Fruit fly (Drosophila melanogaster) whole organism, embryonic: ENCODE results near the gene PGAP1.
A peak's percentile ranks its signal among the peaks of the same experiment; 100 is the strongest.

Source experiments
- Aef1 ChIP-seq: fragments of 200-800 bp; sonication (Bioruptor generic); IDR thresholded peaks from 3 replicates; pipeline ENCODE4 v1.3.6; 2022; ENCODE audit warnings: missing biosample characterization, missing genetic modification characterization
- CG11247 ChIP-seq: fragments of 200-800 bp; sonication (Bioruptor generic); IDR thresholded peaks from 2 replicates; pipeline ENCODE4 v1.3.6; 2022; ENCODE audit warnings: missing biosample characterization, missing genetic modification characterization
- CG16815 ChIP-seq: fragments of 200-800 bp; sonication (Bioruptor generic); optimal IDR thresholded peaks from 3 replicates; lab custom pipeline; 2017; ENCODE audit warnings: missing biosample characterization, mild to moderate bottlenecking, missing genetic modification characterization
- CG17359 ChIP-seq: fragments of 200-800 bp; sonication (Bioruptor generic); optimal IDR thresholded peaks from 3 replicates; lab custom pipeline; 2018; ENCODE audit warnings: missing biosample characterization, mild to moderate bottlenecking, missing genetic modification characterization, moderate library complexity
- CG33557 ChIP-seq: fragments of 200-800 bp; sonication (Bioruptor generic); optimal IDR thresholded peaks from 2 replicates; lab custom pipeline; 2019; ENCODE audit warnings: missing biosample characterization, mild to moderate bottlenecking, missing genetic modification characterization, moderate library complexity
- CG3847 ChIP-seq: fragments of 200-800 bp; sonication (Bioruptor generic); IDR thresholded peaks from 2 replicates; pipeline ENCODE4 v1.3.6; 2022; ENCODE audit warnings: missing biosample characterization, missing genetic modification characterization
- CG4404 ChIP-seq: fragments of 200-800 bp; sonication (Bioruptor generic); IDR thresholded peaks from 2 replicates; pipeline ENCODE4 v1.3.6; 2022; ENCODE audit warnings: missing biosample characterization, missing genetic modification characterization
- CG4707 ChIP-seq: fragments of 200-800 bp; sonication (Bioruptor generic); optimal IDR thresholded peaks from 2 replicates; lab custom pipeline; 2018; ENCODE audit warnings: missing biosample characterization, mild to moderate bottlenecking, missing genetic modification characterization, moderate library complexity
- CG6272 ChIP-seq: fragments of 200-800 bp; sonication (Bioruptor generic); IDR thresholded peaks from 2 replicates; pipeline ENCODE4 v1.3.6; 2022; ENCODE audit warnings: missing biosample characterization, missing genetic modification characterization
- CG6765 ChIP-seq: fragments of 200-800 bp; sonication (Bioruptor generic); optimal IDR thresholded peaks from 3 replicates; lab custom pipeline; 2017; ENCODE audit warnings: missing biosample characterization, mild to moderate bottlenecking, missing genetic modification characterization
- CG6813 ChIP-seq: fragments of 200-800 bp; sonication (Bioruptor generic); optimal IDR thresholded peaks from 2 replicates; lab custom pipeline; 2017; ENCODE audit warnings: missing biosample characterization, missing genetic modification characterization, mild to moderate bottlenecking, moderate library complexity, missing genetic modification reagents
- CG6854 ChIP-seq: fragments of 200-800 bp; sonication (Bioruptor generic); optimal IDR thresholded peaks from 3 replicates; lab custom pipeline; 2017; ENCODE audit warnings: missing biosample characterization, mild to moderate bottlenecking, missing genetic modification characterization
- CG8765 ChIP-seq: fragments of 200-800 bp; sonication (Bioruptor generic); IDR thresholded peaks from 2 replicates; pipeline ENCODE4 v1.3.6; 2022; ENCODE audit warnings: missing biosample characterization, missing genetic modification characterization
- CG8944 ChIP-seq: fragments of 200-800 bp; sonication (Bioruptor generic); optimal IDR thresholded peaks from 3 replicates; lab custom pipeline; 2016; ENCODE audit warnings: missing biosample characterization, missing genetic modification characterization
- CHES-1-like ChIP-seq: fragments of 200-800 bp; sonication (Bioruptor generic); optimal IDR thresholded peaks from 2 replicates; lab custom pipeline; 2016; ENCODE audit warnings: missing biosample characterization, missing genetic modification characterization
- Dad ChIP-seq: fragments of 200-800 bp; sonication (Bioruptor generic); optimal IDR thresholded peaks from 3 replicates; lab custom pipeline; 2016; ENCODE audit warnings: missing biosample characterization, missing genetic modification characterization
- Dip2 ChIP-seq: fragments of 200-800 bp; sonication (Bioruptor generic); IDR thresholded peaks from 2 replicates; pipeline ENCODE4 v1.3.6; 2022; ENCODE audit warnings: missing biosample characterization, missing genetic modification characterization
- E2f2 ChIP-seq: fragments of 200-800 bp; sonication (Bioruptor generic); IDR thresholded peaks from 2 replicates; pipeline ENCODE4 v1.3.6; 2022; ENCODE audit warnings: missing biosample characterization, missing genetic modification characterization
- GATAe ChIP-seq: fragments of 200-800 bp; sonication (Bioruptor generic); conservative IDR thresholded peaks from 2 replicates; pipeline ENCODE4 v1.3.6; 2022; ENCODE audit warnings: missing biosample characterization, missing genetic modification characterization
- Gug ChIP-seq: fragments of 200-800 bp; sonication (Bioruptor generic); IDR thresholded peaks from 4 replicates; pipeline ENCODE4 v1.3.6; 2022; ENCODE audit warnings: missing biosample characterization, missing genetic modification characterization
- H2.0 ChIP-seq: fragments of 200-800 bp; sonication (Bioruptor generic); IDR thresholded peaks from 2 replicates; pipeline ENCODE4 v1.3.6; 2022; ENCODE audit warnings: missing biosample characterization, missing genetic modification characterization
- Hey ChIP-seq: fragments of 200-800 bp; sonication (Bioruptor generic); optimal IDR thresholded peaks from 3 replicates; lab custom pipeline; 2018; ENCODE audit warnings: missing biosample characterization, mild to moderate bottlenecking, missing genetic modification characterization
- Hr51 ChIP-seq, 2 experiments: fragments of 200-800 bp; sonication (Bioruptor generic); optimal IDR thresholded peaks; 2 replicates in 1 of 2; 3 replicates in 1 of 2; lab custom pipeline; 2016 to 2018; ENCODE audit warnings: missing biosample characterization in 2 of 2, missing genetic modification characterization in 2 of 2, mild to moderate bottlenecking in 1 of 2, moderate library complexity in 1 of 2
- MTF-1 ChIP-seq: fragments of 200-800 bp; sonication (Bioruptor generic); optimal IDR thresholded peaks from 2 replicates; lab custom pipeline; 2018; ENCODE audit warnings: missing biosample characterization, mild to moderate bottlenecking, missing genetic modification characterization, borderline replicate concordance
- Max ChIP-seq: fragments of 200-800 bp; sonication (Bioruptor generic); optimal IDR thresholded peaks from 2 replicates; lab custom pipeline; 2016; ENCODE audit warnings: missing biosample characterization, mild to moderate bottlenecking, missing genetic modification characterization
- Mes4 ChIP-seq: fragments of 200-800 bp; sonication (Bioruptor generic); optimal IDR thresholded peaks from 2 replicates; lab custom pipeline; 2016; ENCODE audit warnings: missing biosample characterization, missing genetic modification characterization
- Pdp1 ChIP-seq, 2 experiments: fragments of 200-800 bp; sonication (Bioruptor generic); optimal IDR thresholded peaks; 3 replicates each; lab custom pipeline; 2016; ENCODE audit warnings: missing biosample characterization in 2 of 2, missing genetic modification characterization in 2 of 2, mild to moderate bottlenecking in 1 of 2, moderate library complexity in 1 of 2
- Ptx1 ChIP-seq: fragments of 200-800 bp; sonication (Bioruptor generic); IDR thresholded peaks from 2 replicates; pipeline ENCODE4 v1.3.6; 2022; ENCODE audit warnings: missing biosample characterization, missing genetic modification characterization
- Taf1 ChIP-seq: fragments of 200-800 bp; sonication (Bioruptor generic); IDR thresholded peaks from 2 replicates; pipeline ENCODE4 v1.3.6; 2022; ENCODE audit warnings: missing biosample characterization, missing genetic modification characterization
- Usf ChIP-seq: fragments of 200-800 bp; sonication (Bioruptor generic); optimal IDR thresholded peaks from 2 replicates; lab custom pipeline; 2017; ENCODE audit warnings: missing genotype, missing biosample characterization, missing genetic modification characterization
- Vsx1 ChIP-seq: fragments of 200-800 bp; sonication (Bioruptor generic); optimal IDR thresholded peaks from 2 replicates; lab custom pipeline; 2017; ENCODE audit warnings: missing biosample characterization, mild to moderate bottlenecking, missing genetic modification characterization, missing genetic modification reagents
- bab2 ChIP-seq: fragments of 200-800 bp; sonication (Bioruptor generic); optimal IDR thresholded peaks from 2 replicates; lab custom pipeline; 2016; ENCODE audit warnings: missing biosample characterization, missing genetic modification characterization
- bowl ChIP-seq: fragments of 200-800 bp; sonication (Bioruptor generic); IDR thresholded peaks from 2 replicates; pipeline ENCODE4 v1.3.6; 2022; ENCODE audit warnings: missing biosample characterization, missing genetic modification characterization
- disco-r ChIP-seq: fragments of 200-800 bp; sonication (Bioruptor generic); optimal IDR thresholded peaks from 2 replicates; lab custom pipeline; 2016; ENCODE audit warnings: missing biosample characterization, missing genetic modification characterization
- grau ChIP-seq: fragments of 200-800 bp; optimal IDR thresholded peaks from 3 replicates; lab custom pipeline; 2019; ENCODE audit warnings: missing biosample characterization, mild to moderate bottlenecking, missing genetic modification characterization, moderate library complexity
- grn ChIP-seq: fragments of 200-800 bp; sonication (Bioruptor generic); optimal IDR thresholded peaks from 3 replicates; lab custom pipeline; 2017; ENCODE audit warnings: missing biosample characterization, missing genetic modification characterization
- gt ChIP-seq: fragments of 200-800 bp; sonication (Bioruptor generic); IDR thresholded peaks from 2 replicates; pipeline ENCODE4 v1.3.6; 2022; ENCODE audit warnings: missing biosample characterization, missing genetic modification characterization
- h ChIP-seq: fragments of >200 bp; optimal IDR thresholded peaks from 2 replicates; lab custom pipeline; 2017
- ham ChIP-seq: fragments of 200-800 bp; sonication (Bioruptor generic); IDR thresholded peaks from 2 replicates; pipeline ENCODE4 v1.3.6; 2022; ENCODE audit warnings: missing biosample characterization, missing genetic modification characterization
- hbn ChIP-seq: fragments of 200-800 bp; sonication (Bioruptor generic); IDR thresholded peaks from 2 replicates; pipeline ENCODE4 v1.3.6; 2022; ENCODE audit warnings: missing biosample characterization, missing genetic modification characterization; ENCODE audit not compliant: partially characterized antibody
- luna ChIP-seq: fragments of 200-800 bp; sonication (Bioruptor generic); optimal IDR thresholded peaks from 2 replicates; lab custom pipeline; 2016; ENCODE audit warnings: missing biosample characterization, missing genetic modification characterization
- mam ChIP-seq: fragments of 200-800 bp; sonication (Bioruptor generic); optimal IDR thresholded peaks from 3 replicates; lab custom pipeline; 2016; ENCODE audit warnings: missing biosample characterization, missing genetic modification characterization
- nau ChIP-seq: fragments of 200-800 bp; sonication (Bioruptor generic); optimal IDR thresholded peaks from 3 replicates; lab custom pipeline; 2017; ENCODE audit warnings: missing biosample characterization, mild to moderate bottlenecking, missing genetic modification characterization, missing genetic modification reagents
- onecut ChIP-seq: fragments of 200-800 bp; sonication (Bioruptor generic); IDR thresholded peaks from 2 replicates; pipeline ENCODE4 v1.3.6; 2022; ENCODE audit warnings: missing biosample characterization, missing genetic modification characterization
- pho ChIP-seq: fragments of 200-800 bp; sonication (Bioruptor generic); optimal IDR thresholded peaks from 2 replicates; lab custom pipeline; 2016; ENCODE audit warnings: missing biosample characterization, missing genetic modification characterization
- sd ChIP-seq: fragments of 200-800 bp; sonication (Bioruptor generic); optimal IDR thresholded peaks from 3 replicates; lab custom pipeline; 2018; ENCODE audit warnings: missing biosample characterization, mild to moderate bottlenecking, missing genetic modification characterization, moderate library complexity
- sim ChIP-seq: fragments of 200-800 bp; sonication (Bioruptor generic); IDR thresholded peaks from 2 replicates; pipeline ENCODE4 v1.3.6; 2022; ENCODE audit warnings: missing biosample characterization, missing genetic modification characterization
- sima ChIP-seq: fragments of 200-800 bp; sonication (Bioruptor generic); optimal IDR thresholded peaks from 2 replicates; lab custom pipeline; 2016; ENCODE audit warnings: missing biosample characterization, missing genetic modification characterization
- sisA ChIP-seq: fragments of 200-800 bp; sonication (Bioruptor generic); IDR thresholded peaks from 2 replicates; pipeline ENCODE4 v1.3.6; 2022; ENCODE audit warnings: missing biosample characterization, missing genetic modification characterization
- tx ChIP-seq: fragments of 200-800 bp; sonication (Bioruptor generic); optimal IDR thresholded peaks from 2 replicates; lab custom pipeline; 2016; ENCODE audit warnings: missing biosample characterization, missing genetic modification characterization
- vvl ChIP-seq: fragments of 200-800 bp; sonication (Bioruptor generic); IDR thresholded peaks from 2 replicates; pipeline ENCODE4 v1.3.6; 2022; ENCODE audit warnings: missing biosample characterization, missing genetic modification characterization
- wdn ChIP-seq: fragments of 200-800 bp; sonication (Bioruptor generic); IDR thresholded peaks from 2 replicates; pipeline ENCODE4 v1.3.6; 2022; ENCODE audit warnings: missing biosample characterization, missing genetic modification characterization

PGAP1 gene

dm6 chrX:5639083-5639482 is 50.2 kb downstream of the PGAP1 start (continued):
- TF ChIP-seq Mes4 (GFP tag; lab: Kevin White, UChicago) (peak; percentile 13), CG17359 (peak; percentile 61), Usf (GFP tag; lab: Kevin White, UChicago) (peak; percentile 24), Dip2 (GFP tag; lab: Robert Waterston, UW) (no peak), CG33557 (GFP tag; lab: Kevin White, UChicago) (peak; percentile 32), sim (GFP tag; lab: Robert Waterston, UW) (0 out of 2 replicates have a peak, but pooled peaks have one; percentile 38), MTF-1 (no peak), CG4707 (GFP tag; lab: Kevin White, UChicago) (no peak), Hr51 (GFP tag; optimal IDR thresholded peaks at IDR 0.05; lab: Kevin White, UChicago) (peak; percentile 6 to 44), Max (GFP tag; lab: Kevin White, UChicago) (no peak), bowl (no peak), H2.0 (peak; percentile 36; the same call in 1 of the 2 replicates), CG4404 (GFP tag; lab: Robert Waterston, UW) (no peak; the same call in 1 of the 2 replicates), E2f2 (GFP tag; lab: Robert Waterston, UW) (no peak; the same call in 1 of the 2 replicates), h (no peak), hbn (GFP tag; lab: Robert Waterston, UW) (no peak), CG6765 (GFP tag; lab: Kevin White, UChicago) (no peak), Hey (tag; lab: Kevin White, UChicago) (no peak), grau (tag; lab: Kevin White, UChicago) (peak; percentile 40), bab2 (GFP tag; lab: Kevin White, UChicago) (no peak), wdn (no peak), sima (GFP tag; lab: Kevin White, UChicago) (no peak), CG3847 (GFP tag; lab: Robert Waterston, UW) (0 out of 2 replicates have a peak, but pooled peaks have one; percentile 15), CG8765 (GFP tag; lab: Robert Waterston, UW) (peak; percentile 66), CG11247 (GFP tag; lab: Robert Waterston, UW) (no peak), CG8944 (GFP tag; lab: Kevin White, UChicago) (peak; percentile 26), CG6813 (GFP tag; lab: Kevin White, UChicago) (peak; percentile 58), Pdp1 (GFP tag; optimal IDR thresholded peaks at IDR 0.05; lab: Kevin White, UChicago) (peak; percentile 26 to 32), Taf1 (GFP tag; lab: Robert Waterston, UW) (no peak), vvl (GFP tag; lab: Robert Waterston, UW) (peak; percentile 43), nau (GFP tag; lab: Kevin White, UChicago) (no peak), GATAe (GFP tag; lab: Robert Waterston, UW) (no peak), ham (GFP tag; lab: Robert Waterston, UW) (no peak), CG16815 (peak; percentile 15), sisA (GFP tag; lab: Robert Waterston, UW) (peak; percentile 69), gt (GFP tag; lab: Robert Waterston, UW) (no peak), Aef1 (GFP tag; lab: Robert Waterston, UW) (0 out of 3 replicates have a peak, but pooled peaks have one; percentile 28), grn (GFP tag; lab: Kevin White, UChicago) (no peak), pho (GFP tag; lab: Kevin White, UChicago) (no peak), onecut (GFP tag; lab: Robert Waterston, UW) (peak; percentile 39), CG6854 (GFP tag; lab: Kevin White, UChicago) (no peak), Vsx1 (GFP tag; lab: Kevin White, UChicago) (no peak), sd (tag; lab: Kevin White, UChicago) (no peak), tx (GFP tag; lab: Kevin White, UChicago) (no peak), mam (no peak), Gug (GFP tag; lab: Robert Waterston, UW) (peak; percentile 36; the same call in 1 of the 4 replicates), luna (GFP tag; lab: Kevin White, UChicago) (no peak), Dad (GFP tag; lab: Kevin White, UChicago) (peak; percentile 15), CHES-1-like (no peak), disco-r (no peak), CG6272 (GFP tag; lab: Robert Waterston, UW) (peak; percentile 34; the same call in 1 of the 2 replicates), Ptx1 (peak; percentile 35)
